Worm (Caenorhabditis elegans) whole organism, mixed stage, embryonic: Measurements from ENCODE around the gene eol-1.

ENCODE experiments used
- M03D4.4 ChIP-seq: sonication (generic microtip); optimal IDR thresholded peaks from 2 replicates; lab custom pipeline; 2017; ENCODE audit warnings: mild to moderate bottlenecking, missing genetic modification characterization, missing compliant biosample characterization
- ceh-43 ChIP-seq: fragments of 200-800 bp; sonication (Bioruptor generic); optimal IDR thresholded peaks from 2 replicates; lab custom pipeline; 2018; ENCODE audit warnings: mild to moderate bottlenecking, missing genetic modification characterization, moderate library complexity, missing compliant biosample characterization
- ceh-83 ChIP-seq: fragments of 200-800 bp; sonication (Bioruptor generic); optimal IDR thresholded peaks from 2 replicates; lab custom pipeline; 2018; ENCODE audit warnings: mild to moderate bottlenecking, missing genetic modification characterization, missing compliant biosample characterization
- ces-1 ChIP-seq: fragments of 150-350 bp; optimal IDR thresholded peaks from 2 replicates; lab custom pipeline; 2014; ENCODE audit warnings: missing biosample characterization, missing genetic modification reagents, missing genetic modification characterization
- cnd-1 ChIP-seq: fragments of 200-800 bp; sonication (Bioruptor generic); optimal IDR thresholded peaks from 2 replicates; lab custom pipeline; 2018; ENCODE audit warnings: mild to moderate bottlenecking, missing genetic modification characterization, missing compliant biosample characterization
- elt-3 ChIP-seq: fragments of 150-350 bp; optimal IDR thresholded peaks from 2 replicates; lab custom pipeline; 2014; ENCODE audit warnings: missing biosample characterization, missing genetic modification characterization
- flh-1 ChIP-seq: fragments of 200-800 bp; sonication (Bioruptor generic); optimal IDR thresholded peaks from 2 replicates; lab custom pipeline; 2018; ENCODE audit warnings: mild to moderate bottlenecking, missing genetic modification characterization, moderate library complexity, missing compliant biosample characterization
- ham-2 ChIP-seq: fragments of 200-800 bp; sonication (Bioruptor generic); optimal IDR thresholded peaks from 2 replicates; lab custom pipeline; 2018; ENCODE audit warnings: mild to moderate bottlenecking, missing genetic modification characterization, missing compliant biosample characterization
- lin-13 ChIP-seq: fragments of 150-350 bp; optimal IDR thresholded peaks from 2 replicates; lab custom pipeline; 2014; ENCODE audit warnings: missing biosample characterization, missing genetic modification characterization
- lin-32 ChIP-seq: fragments of 200-800 bp; sonication (Bioruptor generic); optimal IDR thresholded peaks from 2 replicates; lab custom pipeline; 2018; ENCODE audit warnings: mild to moderate bottlenecking, missing genetic modification characterization, missing compliant biosample characterization
- lsy-2 ChIP-seq: fragments of 150-350 bp; optimal IDR thresholded peaks from 2 replicates; lab custom pipeline; 2014; ENCODE audit warnings: missing biosample characterization, missing genetic modification characterization
- mab-5 ChIP-seq: fragments of 150-350 bp; optimal IDR thresholded peaks from 2 replicates; lab custom pipeline; 2014; ENCODE audit warnings: missing biosample characterization, missing genetic modification characterization
- mep-1 ChIP-seq: fragments of 150-350 bp; optimal IDR thresholded peaks from 2 replicates; lab custom pipeline; 2017; ENCODE audit warnings: missing biosample characterization, missing genetic modification reagents, missing genetic modification characterization, inconsistent platforms
- nhr-28 ChIP-seq: fragments of 150-350 bp; optimal IDR thresholded peaks from 2 replicates; lab custom pipeline; 2014; ENCODE audit warnings: missing biosample characterization, missing genetic modification characterization
- nhr-76 ChIP-seq: sonication (generic microtip); optimal IDR thresholded peaks from 2 replicates; lab custom pipeline; 2017; ENCODE audit warnings: missing biosample characterization, missing genetic modification characterization
- pha-4 ChIP-seq: fragments of 150-350 bp; optimal IDR thresholded peaks from 2 replicates; lab custom pipeline; 2018; ENCODE audit warnings: missing biosample characterization, missing genetic modification reagents, missing genetic modification characterization
- sem-2 ChIP-seq: fragments of 200-800 bp; sonication (Bioruptor generic); optimal IDR thresholded peaks from 2 replicates; lab custom pipeline; 2018; ENCODE audit warnings: mild to moderate bottlenecking, missing genetic modification characterization, missing compliant biosample characterization
- sptf-1 ChIP-seq: sonication (generic microtip); optimal IDR thresholded peaks from 2 replicates; lab custom pipeline; 2017; ENCODE audit warnings: mild to moderate bottlenecking, missing genetic modification characterization, moderate library complexity, missing compliant biosample characterization
- unc-120 ChIP-seq: sonication (generic microtip); optimal IDR thresholded peaks from 2 replicates; lab custom pipeline; 2017; ENCODE audit warnings: missing genetic modification characterization, missing compliant biosample characterization; ENCODE audit not compliant: poor library complexity, severe bottlenecking
- unc-39 ChIP-seq: fragments of 150-350 bp; optimal IDR thresholded peaks from 2 replicates; lab custom pipeline; 2014; ENCODE audit warnings: missing biosample characterization, missing genetic modification characterization
- unc-62 ChIP-seq: fragments of 150-350 bp; optimal IDR thresholded peaks from 2 replicates; lab custom pipeline; 2014; ENCODE audit warnings: missing biosample characterization, missing genetic modification reagents, missing genetic modification characterization
- zip-8 ChIP-seq: fragments of 150-350 bp; optimal IDR thresholded peaks from 2 replicates; lab custom pipeline; 2014; ENCODE audit warnings: missing biosample characterization, missing genetic modification characterization
- ztf-11 ChIP-seq: fragments of 150-350 bp; optimal IDR thresholded peaks from 2 replicates; lab custom pipeline; 2014; ENCODE audit warnings: missing biosample characterization, missing genetic modification characterization

eol-1 gene

DNA sequence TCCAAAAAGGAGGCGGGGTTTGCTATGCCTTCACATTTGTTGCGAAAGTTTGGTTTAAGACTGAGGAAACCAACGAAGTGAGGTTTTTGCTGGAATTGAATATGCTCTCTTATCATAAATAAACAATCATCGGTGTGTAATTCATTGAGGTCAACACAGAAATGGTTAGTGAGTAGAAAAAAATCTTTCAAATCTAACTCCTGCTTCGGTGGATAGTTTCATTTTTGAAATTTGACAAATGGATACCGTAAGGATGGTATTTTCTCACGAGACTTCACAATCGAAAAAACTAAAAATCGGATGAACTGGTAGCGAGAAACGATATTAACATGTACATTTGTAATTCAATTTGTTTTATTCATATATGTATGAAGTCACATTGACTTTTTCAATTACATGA, at the start of gene eol-1:
Gene eol-1, minus strand, starts transcription at position 101 of the 400 bp plus-strand sequence.
- TF ChIP-seq unc-39 (tag; lab: Kevin White, UChicago) (no peak), ces-1 (GFP tag; lab: Kevin White, UChicago) (no peak), lin-32 (GFP tag; lab: Kevin White, UChicago) (no peak), mep-1 (no peak), M03D4.4 (tag; lab: Kevin White, UChicago) (no peak), pha-4 (tag; lab: Kevin White, UChicago) (no peak), mab-5 (no peak), cnd-1 (no peak), unc-62 (GFP tag; lab: Kevin White, UChicago) (no peak), ham-2 (GFP tag; lab: Kevin White, UChicago) (no peak), ceh-43 (GFP tag; lab: Kevin White, UChicago) (no peak)
- TF ChIP-seq, all 35 proteins: peak for 0

DNA sequence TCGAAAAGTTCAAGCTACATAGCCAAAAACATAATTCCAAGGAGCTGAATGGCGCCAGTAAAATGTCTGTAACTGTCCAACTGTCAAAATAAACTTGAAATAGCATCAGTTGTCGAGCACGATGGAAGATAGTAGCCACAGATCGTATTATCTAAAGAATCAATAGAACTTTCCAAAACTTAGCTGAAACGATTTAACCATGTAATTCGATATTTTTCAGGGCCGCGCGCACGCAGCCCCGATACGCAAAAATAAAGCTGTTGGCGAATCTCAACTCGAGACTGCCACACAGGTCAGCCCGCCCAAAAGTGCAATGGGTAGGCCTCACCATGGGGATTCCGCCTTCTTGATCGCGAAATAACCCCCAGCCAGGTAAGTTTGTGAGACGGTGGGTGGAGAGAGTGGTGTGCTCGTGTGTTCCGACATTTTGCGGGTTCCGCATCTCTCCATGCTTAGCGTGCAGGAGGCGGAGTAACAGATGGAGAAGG, 47.6 kb upstream of the eol-1 start:
- TF ChIP-seq unc-39 (tag; lab: Kevin White, UChicago) (no peak), cnd-1 (peak; percentile 14)
- TF ChIP-seq, all 35 proteins: peak for 1

DNA sequence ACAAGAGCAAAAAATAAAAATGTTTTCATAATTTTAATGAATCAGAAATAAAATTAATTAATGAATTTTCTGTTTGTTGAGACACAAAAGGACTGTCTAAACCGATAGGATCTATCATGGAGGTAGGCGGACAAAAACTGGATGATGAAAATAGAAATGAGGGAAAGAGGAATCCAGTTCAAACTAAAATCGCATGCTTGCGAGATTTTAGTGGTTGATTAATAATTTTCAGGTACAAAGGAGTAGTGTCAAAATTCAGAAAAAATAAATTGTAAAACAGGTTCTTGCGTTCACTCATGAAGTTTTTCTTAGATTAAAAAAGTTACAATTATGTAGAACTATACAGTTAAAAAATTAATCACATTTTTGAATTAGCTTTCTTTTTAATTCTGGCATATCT, 46.7 kb upstream of the eol-1 start, which contains the start of gene T08G5.3:
Gene T08G5.3, minus strand, starts transcription at position 101 of the 400 bp plus-strand sequence.
- TF ChIP-seq unc-39 (tag; lab: Kevin White, UChicago): no peak
- no peak for TF ChIP-seq pha-4 (tag; lab: Kevin White, UChicago)
- TF ChIP-seq lin-13 (tag; lab: Kevin White, UChicago): no peak
- TF ChIP-seq zip-8 (tag; lab: Kevin White, UChicago): no peak
- no peak for TF ChIP-seq sem-2 (GFP tag; lab: Kevin White, UChicago)
- no peak for TF ChIP-seq nhr-28 (tag; lab: Kevin White, UChicago)
- TF ChIP-seq lsy-2 (tag; lab: Kevin White, UChicago): no peak
- no peak for TF ChIP-seq flh-1 (GFP tag; lab: Kevin White, UChicago)

DNA sequence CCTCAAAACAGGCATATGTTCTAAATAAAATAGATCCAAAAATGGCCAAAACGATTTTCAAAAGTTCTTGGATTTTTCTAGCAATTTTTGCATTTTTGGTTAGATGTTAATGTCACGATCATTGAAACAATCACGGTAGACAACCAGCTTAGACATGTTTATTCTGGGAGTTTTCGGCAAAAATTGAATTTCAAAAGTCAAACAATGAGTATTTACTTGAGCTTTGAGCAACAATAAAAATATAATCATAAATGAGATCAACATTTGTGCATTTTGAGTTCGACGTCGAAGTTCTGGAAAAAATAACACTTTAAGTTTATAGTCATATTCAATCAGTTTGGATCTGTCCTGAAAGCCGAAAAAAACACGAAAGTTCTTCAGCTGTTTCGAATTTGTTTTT, 45.5 kb upstream of the eol-1 start, which contains the start of gene T08G5.2:
Gene T08G5.2, minus strand, starts transcription at position 101 of the 400 bp plus-strand sequence.
- TF ChIP-seq cnd-1 (no peak), elt-3 (tag; lab: Kevin White, UChicago) (no peak), pha-4 (tag; lab: Kevin White, UChicago) (no peak), ces-1 (GFP tag; lab: Kevin White, UChicago) (no peak), ztf-11 (tag; lab: Kevin White, UChicago) (no peak), sptf-1 (tag; lab: Kevin White, UChicago) (no peak), sem-2 (GFP tag; lab: Kevin White, UChicago) (no peak), mep-1 (no peak)

DNA sequence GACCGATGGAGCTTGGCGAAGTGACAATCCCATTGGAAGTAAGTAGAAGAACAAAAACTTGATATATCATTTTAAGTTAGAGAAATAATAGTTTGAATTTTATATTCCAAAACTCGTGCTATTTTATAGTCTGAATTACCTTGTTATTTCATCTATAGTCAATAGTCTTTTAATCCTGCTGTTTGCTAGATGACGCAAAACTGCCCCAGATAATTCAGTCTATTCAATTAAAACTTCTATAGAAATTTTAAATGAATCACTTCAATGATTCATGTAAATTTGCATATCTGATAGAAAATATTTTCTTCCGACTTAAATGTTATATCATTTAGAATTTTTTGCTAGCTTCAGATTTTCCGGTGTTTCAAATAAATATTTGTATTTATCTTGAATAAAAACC, 42.4 kb upstream of the eol-1 start, which contains the start of gene T08G5.15:
Gene T08G5.15, minus strand, starts transcription at position 101 of the 400 bp plus-strand sequence.
- no peak for TF ChIP-seq flh-1 (GFP tag; lab: Kevin White, UChicago)

DNA sequence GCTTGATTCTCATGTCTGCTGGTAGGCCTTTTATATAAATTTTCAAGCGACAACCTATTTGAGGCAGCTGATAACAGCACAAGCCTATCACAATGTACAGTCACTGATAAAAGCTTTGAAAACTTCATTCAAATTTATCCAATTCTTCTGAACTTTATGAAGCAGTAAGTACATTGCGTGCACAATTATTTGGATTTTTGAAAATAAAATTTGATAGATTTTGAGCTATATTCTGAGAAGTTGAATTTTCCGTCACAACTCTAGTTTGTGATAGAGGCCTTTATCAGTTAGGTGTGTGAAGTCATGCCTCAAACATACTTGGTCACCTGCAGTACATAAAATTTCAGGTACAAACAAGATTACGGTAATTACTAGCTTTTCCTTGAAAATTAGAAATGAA, 37.9 kb upstream of the eol-1 start, which contains the start of the genes mtl-2 and T08G5.1:
Gene mtl-2, minus strand, starts transcription at position 34 of the 400 bp plus-strand sequence.
Gene T08G5.1, plus strand, starts transcription at position 127 of the 400 bp plus-strand sequence.
- no peak for TF ChIP-seq unc-120 (tag; lab: Kevin White, UChicago)

DNA sequence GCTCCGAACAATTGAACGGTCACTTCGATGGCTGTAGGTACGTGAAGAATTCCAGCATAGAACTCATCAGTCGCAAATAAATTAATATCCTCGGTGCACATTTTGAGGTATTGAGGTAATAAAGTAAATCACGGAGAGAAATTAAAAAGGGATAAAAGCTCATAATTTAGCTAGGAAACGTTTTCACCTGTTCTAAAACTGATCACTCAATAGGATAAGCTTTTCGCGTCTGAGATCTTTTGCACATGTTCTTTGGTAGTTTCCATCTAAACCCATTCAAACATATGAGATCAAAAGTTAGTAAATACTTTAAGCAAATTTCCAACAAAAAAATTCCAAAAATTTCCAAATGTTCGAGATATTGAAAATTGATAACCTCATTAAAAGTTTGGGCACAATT, 36.8 kb upstream of the eol-1 start, which contains the start of gene srh-308:
Gene srh-308, minus strand, starts transcription at position 101 of the 400 bp plus-strand sequence.
- no peak for TF ChIP-seq pha-4 (tag; lab: Kevin White, UChicago)
- no peak for TF ChIP-seq nhr-76 (tag; lab: Kevin White, UChicago)
- no peak for TF ChIP-seq ces-1 (GFP tag; lab: Kevin White, UChicago)
- TF ChIP-seq sptf-1 (tag; lab: Kevin White, UChicago): no peak
- TF ChIP-seq unc-39 (tag; lab: Kevin White, UChicago): no peak
- no peak for TF ChIP-seq cnd-1
- TF ChIP-seq zip-8 (tag; lab: Kevin White, UChicago): no peak
- TF ChIP-seq, all 35 proteins: peak for 0

DNA sequence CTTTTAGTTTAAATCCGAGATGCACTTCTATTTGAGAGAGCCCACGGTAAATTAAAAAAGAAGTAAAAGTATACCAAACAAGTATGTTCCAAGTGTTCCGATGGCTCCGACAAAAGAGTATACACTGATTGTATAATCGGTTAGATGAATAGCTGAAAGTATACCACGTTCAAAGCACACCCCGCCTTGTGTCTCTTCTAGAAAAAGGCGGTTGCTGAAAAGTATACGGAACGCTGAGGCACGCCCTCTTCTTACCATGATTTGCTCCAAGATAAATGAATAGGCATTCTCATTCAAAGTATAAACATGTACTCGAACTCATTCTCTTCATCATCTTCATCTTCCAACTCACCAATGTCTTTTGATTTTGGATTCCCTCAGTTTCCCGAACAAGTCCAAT, 33.7 kb upstream of the eol-1 start, which contains the start of gene end-3:
Gene end-3, plus strand, starts transcription at position 301 of the 400 bp plus-strand sequence.
- TF ChIP-seq nhr-28 (tag; lab: Kevin White, UChicago) (no peak), ceh-83 (no peak), ham-2 (GFP tag; lab: Kevin White, UChicago) (no peak), lin-13 (tag; lab: Kevin White, UChicago) (no peak)
- TF ChIP-seq, all 35 proteins: peak for 0
